Fruit fly (Drosophila melanogaster) whole organism, embryonic: ENCODE measurements around the gene Alp10.
A peak's percentile ranks its signal among the peaks of the same experiment; 100 is the strongest.

Experiments used
- Asciz ChIP-seq: fragments of 200-800 bp; sonication (Bioruptor generic); optimal IDR thresholded peaks from 2 replicates; lab custom pipeline; 2017; ENCODE audit warnings: missing biosample characterization, mild to moderate bottlenecking, missing genetic modification characterization, missing genetic modification reagents
- Atf6 ChIP-seq: fragments of 200-800 bp; sonication (Bioruptor generic); IDR thresholded peaks from 2 replicates; pipeline ENCODE4 v1.3.6; 2022; ENCODE audit warnings: missing biosample characterization, missing genetic modification characterization
- Awh ChIP-seq: fragments of 200-800 bp; sonication (Bioruptor generic); IDR thresholded peaks from 2 replicates; pipeline ENCODE4, ENCODE4 v1.3.6; 2022; ENCODE audit warnings: missing biosample characterization, missing genetic modification characterization
- CG10147 ChIP-seq: fragments of 200-800 bp; sonication (Bioruptor generic); optimal IDR thresholded peaks from 2 replicates; lab custom pipeline; 2019; ENCODE audit warnings: missing biosample characterization, mild to moderate bottlenecking, missing genetic modification characterization, moderate library complexity
- CG1024 ChIP-seq: fragments of 200-800 bp; sonication (Bioruptor generic); IDR thresholded peaks from 2 replicates; pipeline ENCODE4 v1.3.6; 2022; ENCODE audit warnings: missing biosample characterization, missing genetic modification characterization
- CG11093 ChIP-seq: fragments of 200-800 bp; sonication (Bioruptor generic); IDR thresholded peaks from 3 replicates; pipeline ENCODE4 v1.3.6; 2022; ENCODE audit warnings: missing biosample characterization, missing genetic modification characterization
- CG12659 ChIP-seq: fragments of 200-800 bp; sonication (Bioruptor generic); optimal IDR thresholded peaks from 3 replicates; lab custom pipeline; 2017; ENCODE audit warnings: mild to moderate bottlenecking, missing biosample characterization, missing genetic modification reagents, missing genetic modification characterization
- CG14710 ChIP-seq: fragments of 200-800 bp; sonication (Bioruptor generic); optimal IDR thresholded peaks from 3 replicates; lab custom pipeline; 2019; ENCODE audit warnings: missing biosample characterization, mild to moderate bottlenecking, missing genetic modification characterization, moderate library complexity
- CG15011 ChIP-seq: fragments of 200-800 bp; sonication (Bioruptor generic); optimal IDR thresholded peaks from 3 replicates; lab custom pipeline; 2018; ENCODE audit warnings: missing biosample characterization, mild to moderate bottlenecking, missing genetic modification characterization
- CG1529 ChIP-seq: fragments of 200-800 bp; sonication (Bioruptor generic); optimal IDR thresholded peaks from 3 replicates; lab custom pipeline; 2018; ENCODE audit warnings: missing biosample characterization, missing genetic modification characterization
- CG16779 ChIP-seq: fragments of 200-800 bp; sonication (Bioruptor generic); IDR thresholded peaks from 2 replicates; pipeline ENCODE4 v1.3.6; 2022; ENCODE audit warnings: missing biosample characterization, missing genetic modification characterization
- CG17612 ChIP-seq: fragments of 200-800 bp; sonication (Bioruptor generic); IDR thresholded peaks from 2 replicates; pipeline ENCODE4 v1.3.6; 2022; ENCODE audit warnings: missing biosample characterization, missing genetic modification characterization
- CG30431 ChIP-seq: fragments of 200-800 bp; sonication (Bioruptor generic); optimal IDR thresholded peaks from 2 replicates; lab custom pipeline; 2017; ENCODE audit warnings: missing biosample characterization, missing genetic modification characterization
- CG33557 ChIP-seq: fragments of 200-800 bp; sonication (Bioruptor generic); optimal IDR thresholded peaks from 2 replicates; lab custom pipeline; 2019; ENCODE audit warnings: missing biosample characterization, mild to moderate bottlenecking, missing genetic modification characterization, moderate library complexity
- CG3847 ChIP-seq: fragments of 200-800 bp; sonication (Bioruptor generic); IDR thresholded peaks from 2 replicates; pipeline ENCODE4 v1.3.6; 2022; ENCODE audit warnings: missing biosample characterization, missing genetic modification characterization
- CG4282 ChIP-seq: fragments of 200-800 bp; sonication (Bioruptor generic); optimal IDR thresholded peaks from 2 replicates; lab custom pipeline; 2016; ENCODE audit warnings: missing biosample characterization, missing genetic modification characterization
- CG6175 ChIP-seq: fragments of 200-800 bp; sonication (Bioruptor generic); IDR thresholded peaks from 3 replicates; pipeline ENCODE4 v1.3.6; 2022; ENCODE audit warnings: missing biosample characterization, missing genetic modification characterization
- CG6272 ChIP-seq: fragments of 200-800 bp; sonication (Bioruptor generic); IDR thresholded peaks from 2 replicates; pipeline ENCODE4 v1.3.6; 2022; ENCODE audit warnings: missing biosample characterization, missing genetic modification characterization
- CG6689 ChIP-seq: fragments of 200-800 bp; sonication (Bioruptor generic); IDR thresholded peaks from 2 replicates; pipeline ENCODE4 v1.3.6; 2022; ENCODE audit warnings: missing biosample characterization, missing genetic modification characterization
- CG8089 ChIP-seq: fragments of 200-800 bp; sonication (Bioruptor generic); optimal IDR thresholded peaks from 3 replicates; lab custom pipeline; 2016; ENCODE audit warnings: missing biosample characterization, missing genetic modification characterization
- CG8924 ChIP-seq: fragments of 200-800 bp; optimal IDR thresholded peaks from 3 replicates; lab custom pipeline; 2019; ENCODE audit warnings: missing biosample characterization, mild to moderate bottlenecking, missing genetic modification characterization, moderate library complexity
- CG9797 ChIP-seq: fragments of 200-800 bp; sonication (Bioruptor generic); optimal IDR thresholded peaks from 3 replicates; lab custom pipeline; 2018; ENCODE audit warnings: missing biosample characterization, mild to moderate bottlenecking, missing genetic modification characterization
- Deaf1 ChIP-seq: fragments of 200-800 bp; optimal IDR thresholded peaks from 3 replicates; lab custom pipeline; 2019; ENCODE audit warnings: missing biosample characterization, mild to moderate bottlenecking, missing genetic modification characterization, moderate library complexity
- Dip3 ChIP-seq: fragments of 200-800 bp; sonication (Bioruptor generic); optimal IDR thresholded peaks from 3 replicates; lab custom pipeline; 2016; ENCODE audit warnings: missing biosample characterization, missing genetic modification characterization
- Doc3 ChIP-seq: fragments of 200-800 bp; sonication (Bioruptor generic); IDR thresholded peaks from 3 replicates; pipeline ENCODE4 v1.3.6; 2022; ENCODE audit warnings: missing biosample characterization, missing genetic modification characterization; ENCODE audit not compliant: partially characterized antibody
- E2f2 ChIP-seq: fragments of 200-800 bp; sonication (Bioruptor generic); IDR thresholded peaks from 2 replicates; pipeline ENCODE4 v1.3.6; 2022; ENCODE audit warnings: missing biosample characterization, missing genetic modification characterization
- Max ChIP-seq: fragments of 200-800 bp; sonication (Bioruptor generic); optimal IDR thresholded peaks from 2 replicates; lab custom pipeline; 2016; ENCODE audit warnings: missing biosample characterization, mild to moderate bottlenecking, missing genetic modification characterization
- Meics ChIP-seq: fragments of 200-800 bp; sonication (Bioruptor generic); optimal IDR thresholded peaks from 2 replicates; lab custom pipeline; 2017; ENCODE audit warnings: missing biosample characterization, mild to moderate bottlenecking, missing genetic modification characterization
- NC2β ChIP-seq: fragments of 200-800 bp; sonication (Bioruptor generic); optimal IDR thresholded peaks from 2 replicates; lab custom pipeline; 2016; ENCODE audit warnings: missing biosample characterization, missing genetic modification characterization
- Nf-YB ChIP-seq: fragments of 200-800 bp; sonication (Bioruptor generic); optimal IDR thresholded peaks from 3 replicates; lab custom pipeline; 2019; ENCODE audit warnings: missing biosample characterization, mild to moderate bottlenecking, missing genetic modification characterization, moderate library complexity
- Scr ChIP-seq: fragments of 200-800 bp; sonication (Bioruptor generic); IDR thresholded peaks from 2 replicates; pipeline ENCODE4 v1.3.6; 2022; ENCODE audit warnings: missing biosample characterization, missing genetic modification characterization; ENCODE audit not compliant: partially characterized antibody
- TFAM ChIP-seq: fragments of 200-800 bp; sonication (Bioruptor generic); optimal IDR thresholded peaks from 2 replicates; lab custom pipeline; 2017; ENCODE audit warnings: missing biosample characterization, missing genetic modification characterization, inconsistent platforms
- abd-A ChIP-seq: fragments of 200-800 bp; sonication (Bioruptor generic); optimal IDR thresholded peaks from 3 replicates; lab custom pipeline; 2019; ENCODE audit warnings: missing biosample characterization, mild to moderate bottlenecking, missing genetic modification characterization, moderate library complexity
- ato ChIP-seq: fragments of 200-800 bp; sonication (Bioruptor generic); IDR thresholded peaks from 2 replicates; pipeline ENCODE4 v1.3.6; 2022; ENCODE audit warnings: missing biosample characterization, missing genetic modification characterization; ENCODE audit not compliant: partially characterized antibody
- bigmax ChIP-seq: fragments of 200-800 bp; sonication (Bioruptor generic); optimal IDR thresholded peaks from 2 replicates; lab custom pipeline; 2018; ENCODE audit warnings: missing biosample characterization, mild to moderate bottlenecking, missing genetic modification characterization
- cato ChIP-seq: fragments of 200-800 bp; sonication (Bioruptor generic); optimal IDR thresholded peaks from 2 replicates; lab custom pipeline; 2016; ENCODE audit warnings: missing biosample characterization, missing genetic modification characterization, borderline replicate concordance
- dati ChIP-seq: fragments of 200-800 bp; sonication (Bioruptor generic); IDR thresholded peaks from 2 replicates; pipeline ENCODE4 v1.3.6; 2022; ENCODE audit warnings: missing biosample characterization, missing genetic modification characterization
- en ChIP-seq: fragments of 200-800 bp; sonication (Bioruptor generic); optimal IDR thresholded peaks from 2 replicates; lab custom pipeline; 2016; ENCODE audit warnings: missing biosample characterization, missing genetic modification characterization
- ftz-f1 ChIP-seq: fragments of 200-800 bp; sonication (Bioruptor generic); optimal IDR thresholded peaks from 2 replicates; lab custom pipeline; 2016; ENCODE audit warnings: missing biosample characterization, missing genetic modification characterization
- gro ChIP-seq: fragments of 200-800 bp; sonication (Bioruptor generic); optimal IDR thresholded peaks from 2 replicates; lab custom pipeline; 2016; ENCODE audit warnings: missing biosample characterization, missing genetic modification characterization
- hkb ChIP-seq, 2 experiments: fragments of 200-800 bp in 1 of 2; fragments of >200 bp in 1 of 2; sonication (Bioruptor generic) in 1 of 2; IDR thresholded peaks in 1 of 2; optimal IDR thresholded peaks in 1 of 2; 2 replicates each; pipeline versions ENCODE4 v1.3.6 to Lab custom; 2017 to 2022; ENCODE audit warnings: missing biosample characterization in 1 of 2, missing genetic modification characterization in 1 of 2
- hth ChIP-seq: fragments of >200 bp; optimal IDR thresholded peaks from 2 replicates; lab custom pipeline; 2017; ENCODE audit warnings: inconsistent platforms
- jumu ChIP-seq: fragments of 200-800 bp; sonication (Bioruptor generic); optimal IDR thresholded peaks from 3 replicates; lab custom pipeline; 2016; ENCODE audit warnings: missing biosample characterization, missing genetic modification characterization
- mirr ChIP-seq: fragments of 200-800 bp; sonication (Bioruptor generic); optimal IDR thresholded peaks from 3 replicates; lab custom pipeline; 2018; ENCODE audit warnings: missing biosample characterization, mild to moderate bottlenecking, missing genetic modification characterization
- nmo ChIP-seq: fragments of 200-800 bp; sonication (Bioruptor generic); optimal IDR thresholded peaks from 2 replicates; lab custom pipeline; 2018; ENCODE audit warnings: missing biosample characterization, mild to moderate bottlenecking, missing genetic modification characterization, moderate library complexity
- sd ChIP-seq: fragments of 200-800 bp; sonication (Bioruptor generic); optimal IDR thresholded peaks from 3 replicates; lab custom pipeline; 2018; ENCODE audit warnings: missing biosample characterization, mild to moderate bottlenecking, missing genetic modification characterization, moderate library complexity
- shn ChIP-seq: fragments of 200-800 bp; sonication (Bioruptor generic); optimal IDR thresholded peaks from 3 replicates; lab custom pipeline; 2016; ENCODE audit warnings: missing biosample characterization, missing genetic modification characterization
- ttk ChIP-seq: fragments of 200-800 bp; sonication (Bioruptor generic); IDR thresholded peaks from 2 replicates; pipeline ENCODE4 v2.1.2; 2022; ENCODE audit warnings: missing biosample characterization, missing genetic modification characterization
- wek ChIP-seq: fragments of 200-800 bp; sonication (Bioruptor generic); optimal IDR thresholded peaks from 3 replicates; lab custom pipeline; 2018; ENCODE audit warnings: missing biosample characterization, mild to moderate bottlenecking, missing genetic modification characterization, moderate library complexity
- zen ChIP-seq: fragments of 200-800 bp; sonication (Bioruptor generic); optimal IDR thresholded peaks from 3 replicates; lab custom pipeline; 2018; ENCODE audit warnings: missing biosample characterization, mild to moderate bottlenecking, missing genetic modification characterization, moderate library complexity

The Alp10 gene

DNA sequence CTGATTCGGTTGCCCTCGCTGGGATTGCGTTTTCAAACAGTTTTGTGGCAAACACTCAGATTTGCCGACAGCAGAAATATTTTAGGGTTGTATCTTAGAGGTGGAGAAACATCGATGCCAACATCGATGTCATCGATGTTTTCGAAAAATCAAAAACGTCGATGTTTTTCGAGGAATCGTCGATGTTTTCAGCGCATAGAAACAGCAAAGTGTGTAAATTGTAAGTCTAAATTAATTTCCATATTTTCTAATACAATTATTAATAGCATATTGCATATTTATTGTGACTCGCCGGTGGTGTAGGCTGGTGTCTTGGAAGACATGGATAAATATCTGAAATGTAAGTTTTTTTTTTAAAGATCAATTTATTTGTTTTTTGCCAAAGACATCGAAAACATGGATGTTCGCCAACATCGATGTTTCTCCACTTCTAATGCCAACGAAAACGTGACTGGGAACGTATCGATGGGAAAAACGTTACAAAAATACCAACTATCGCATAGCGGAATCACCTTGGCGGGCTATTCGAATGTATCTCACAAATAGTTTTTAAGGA, 8.9 kb upstream of the Alp10 start, which contains the start of gene TM9SF3 (continued):
- TF ChIP-seq jumu (GFP tag; lab: Kevin White, UChicago) (no peak), Asciz (GFP tag; lab: Kevin White, UChicago) (no peak), Nf-YB (GFP tag; lab: Kevin White, UChicago) (no peak), CG1529 (GFP tag; lab: Kevin White, UChicago) (no peak), mirr (GFP tag; lab: Kevin White, UChicago) (no peak), CG16779 (GFP tag; lab: Robert Waterston, UW) (no peak), NC2β (GFP tag; lab: Kevin White, UChicago) (no peak), CG3847 (GFP tag; lab: Robert Waterston, UW) (0 out of 2 replicates have a peak, but pooled peaks have one; percentile 32), CG33557 (GFP tag; lab: Kevin White, UChicago) (no peak), Dip3 (GFP tag; lab: Kevin White, UChicago) (peak; percentile 0), en (no peak), Max (peak; percentile 46), CG17612 (GFP tag; lab: Robert Waterston, UW) (no peak), ttk (GFP tag; lab: Robert Waterston, UW) (peak; percentile 50; the same call in 1 of the 2 replicates), CG30431 (GFP tag; lab: Kevin White, UChicago) (no peak), Deaf1 (tag; lab: Kevin White, UChicago) (no peak), bigmax (GFP tag; lab: Kevin White, UChicago) (no peak), CG12659 (GFP tag; lab: Kevin White, UChicago) (peak; percentile 57), CG9797 (GFP tag; lab: Kevin White, UChicago) (peak; percentile 3), gro (no peak), wek (GFP tag; lab: Kevin White, UChicago) (no peak), Doc3 (peak; percentile 89), CG6175 (GFP tag; lab: Robert Waterston, UW) (no peak), dati (GFP tag; lab: Robert Waterston, UW) (no peak), TFAM (GFP tag; lab: Kevin White, UChicago) (no peak), ato (GFP tag; lab: Robert Waterston, UW) (peak; percentile 63), CG6272 (GFP tag; lab: Robert Waterston, UW) (no peak; the same call in 1 of the 2 replicates), CG6689 (GFP tag; lab: Robert Waterston, UW) (no peak), sd (peak; percentile 49), Scr (GFP tag; lab: Robert Waterston, UW) (peak; percentile 92), hth (lab: Kevin White, UChicago) (no peak), CG4282 (GFP tag; lab: Kevin White, UChicago) (no peak), CG8089 (peak; percentile 4), abd-A (tag; lab: Kevin White, UChicago) (no peak), CG14710 (peak; percentile 68), CG10147 (GFP tag; lab: Kevin White, UChicago) (peak; percentile 25), ftz-f1 (GFP tag; lab: Kevin White, UChicago) (no peak), Meics (no peak), nmo (peak; percentile 60), CG15011 (GFP tag; lab: Kevin White, UChicago) (no peak), zen (tag; lab: Kevin White, UChicago) (peak; percentile 5), CG11093 (GFP tag; lab: Robert Waterston, UW) (no peak), Awh (no peak), hkb (optimal IDR thresholded peaks at IDR 0.05; lab: Kevin White, UChicago) (peak; percentile 30), hkb (GFP tag; IDR thresholded peaks at IDR 0.05; lab: Robert Waterston, UW) (no peak), shn (no peak), E2f2 (peak; percentile 92), Atf6 (GFP tag; lab: Robert Waterston, UW) (0 out of 2 replicates have a peak, but pooled peaks have one; percentile 14), CG8924 (tag; lab: Kevin White, UChicago) (no peak), CG1024 (GFP tag; lab: Robert Waterston, UW) (no peak), cato (GFP tag; lab: Kevin White, UChicago) (no peak)
